Fruit fly (Drosophila melanogaster) S2 (cell line): ENCODE measurements around the gene CG14627.

Experiments
- CG8478 ChIP-seq: fragments of >200 bp; optimal IDR thresholded peaks from 2 replicates; lab custom pipeline; 2018
- CTCF ChIP-seq, 2 experiments: fragments of >200 bp; optimal IDR thresholded peaks; 2 replicates each; lab custom pipeline; 2018

DNA sequence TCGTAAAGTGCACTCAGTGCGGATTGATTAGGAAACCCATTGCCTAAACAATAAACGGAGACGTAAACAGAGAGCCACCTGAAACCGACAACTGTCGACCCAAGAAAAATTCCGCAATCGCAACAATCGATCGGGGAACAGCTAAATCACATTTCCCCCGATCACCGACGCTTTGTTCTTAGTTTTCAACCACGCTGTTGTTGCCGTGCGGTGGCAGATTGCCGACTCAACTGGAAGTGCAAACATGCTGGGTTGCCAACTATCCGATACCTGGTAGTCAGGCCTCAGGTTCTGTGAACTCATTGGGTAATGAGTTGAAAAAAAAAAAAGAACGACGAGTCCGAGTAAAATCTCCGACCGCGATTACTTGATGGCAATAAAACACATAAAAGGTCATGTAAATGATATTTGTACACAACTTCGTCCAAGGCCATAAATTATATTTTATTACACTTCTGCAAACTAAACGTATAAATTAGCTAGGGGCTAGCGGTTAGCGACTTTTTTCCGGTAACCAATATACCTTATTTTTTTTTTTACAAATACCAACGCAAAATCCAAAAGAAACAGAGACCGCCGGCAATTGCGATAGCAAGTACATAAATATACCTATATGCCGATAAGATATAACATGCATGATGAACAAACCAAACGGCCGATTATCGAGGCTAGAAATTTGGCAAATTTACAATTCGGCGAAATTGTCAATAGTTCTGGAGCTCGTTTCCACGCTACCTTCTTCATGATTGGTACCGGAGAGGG lies 11.1 kb upstream of the CG14627 start, which contains the start of gene CG11378:
- TF ChIP-seq CTCF (optimal IDR thresholded peaks at IDR 0.05; lab: Kevin White, UChicago) (no peak), CG8478 (lab: Kevin White, UChicago) (no peak)
